Fruit fly (Drosophila melanogaster): ENCODE measurements around the gene CG31266.

dm6 chr3R:17133897-17134296 lies 1.4 kb downstream of the CG31266 start, which contains the start of gene CG31267:
- TF ChIP-seq br (optimal IDR thresholded peaks at IDR 0.05) = no peak
- TF ChIP-seq mld (GFP tag; IDR thresholded peaks at IDR 0.05; ENCODE audit: partially characterized antibody) = no peak
- TF ChIP-seq bab2 (GFP tag; optimal IDR thresholded peaks at IDR 0.05) = no peak
- no peak for TF ChIP-seq CG1233 (GFP tag; optimal IDR thresholded peaks at IDR 0.05)
- no peak for TF ChIP-seq gt (GFP tag; IDR thresholded peaks at IDR 0.05)
- no peak for TF ChIP-seq wdn (GFP tag; IDR thresholded peaks at IDR 0.05)
- TF ChIP-seq ash1 (GFP tag; optimal IDR thresholded peaks at IDR 0.05) = no peak
- no peak for TF ChIP-seq Antp (GFP tag; optimal IDR thresholded peaks at IDR 0.05)
- TF ChIP-seq CG10209 (GFP tag; optimal IDR thresholded peaks at IDR 0.05) = no peak
- no peak for TF ChIP-seq CTCF (GFP tag; optimal IDR thresholded peaks at IDR 0.05)
- no peak for TF ChIP-seq croc (GFP tag; conservative IDR thresholded peaks at IDR 0.05)
- TF ChIP-seq crp (GFP tag; optimal IDR thresholded peaks at IDR 0.05) = no peak
- no peak for TF ChIP-seq Scr (GFP tag; IDR thresholded peaks at IDR 0.05; ENCODE audit: partially characterized antibody)
